Worm (Caenorhabditis elegans): ENCODE results near the gene lag-1.

lag-1 gene

DNA sequence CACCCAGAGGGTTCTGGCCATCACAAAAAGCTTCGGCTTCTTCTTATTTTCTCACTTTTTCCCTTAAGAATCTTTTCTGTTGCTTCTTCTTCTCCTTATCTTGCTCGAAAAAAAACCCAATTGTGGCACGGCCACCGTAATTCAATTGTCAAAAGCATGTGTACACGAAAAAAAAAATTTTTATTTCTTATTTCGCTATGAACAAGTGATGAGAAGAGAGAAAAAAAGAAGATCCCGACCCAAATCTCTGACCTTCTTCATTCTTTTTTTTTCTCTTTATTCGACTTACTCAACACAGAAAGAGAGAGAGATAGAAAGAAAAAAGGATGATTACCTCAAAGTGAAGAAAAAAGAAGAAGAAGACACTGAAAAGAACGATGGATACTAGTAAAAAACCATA lies 34.3 kb upstream of the lag-1 start:
- TF ChIP-seq fkh-10 (GFP tag; optimal IDR thresholded peaks at IDR 0.05) (peak; percentile 80), nhr-77 (tag; optimal IDR thresholded peaks at IDR 0.05) (no peak), ceh-82 (tag; optimal IDR thresholded peaks at IDR 0.05) (no peak), hmg-11 (tag; optimal IDR thresholded peaks at IDR 0.05) (no peak), pqm-1 (tag; optimal IDR thresholded peaks at IDR 0.05) (no peak), ceh-28 (tag; optimal IDR thresholded peaks at IDR 0.05) (no peak), nhr-25 (tag; optimal IDR thresholded peaks at IDR 0.05) (no peak), mdl-1 (tag; optimal IDR thresholded peaks at IDR 0.05) (no peak)

DNA sequence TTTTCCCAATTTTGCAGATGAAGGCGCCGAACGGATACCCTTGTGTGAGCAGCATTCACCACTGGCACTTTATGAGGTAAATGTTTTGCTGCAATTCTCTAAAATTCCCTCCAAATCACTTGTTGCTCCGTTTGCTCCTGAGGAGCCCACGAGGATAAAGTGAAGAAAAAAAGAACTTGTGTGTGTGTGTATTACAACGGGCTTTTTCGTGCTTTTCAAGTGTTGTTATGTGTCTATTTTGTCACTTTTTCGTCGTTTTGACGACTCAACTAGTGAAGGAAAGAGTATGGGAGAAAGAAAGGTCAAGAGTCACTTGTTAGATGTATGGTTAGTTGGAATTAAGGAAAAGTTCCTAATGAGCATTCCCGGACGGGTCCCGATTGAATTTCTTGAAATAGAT lies 33.1 kb upstream of the lag-1 start:
- TF ChIP-seq eor-1 (tag; optimal IDR thresholded peaks at IDR 0.05) (no peak), fkh-10 (GFP tag; optimal IDR thresholded peaks at IDR 0.05) (no peak), egl-5 (tag; optimal IDR thresholded peaks at IDR 0.05) (no peak), nhr-23 (tag; optimal IDR thresholded peaks at IDR 0.05) (no peak), pqm-1 (tag; optimal IDR thresholded peaks at IDR 0.05) (no peak)

DNA sequence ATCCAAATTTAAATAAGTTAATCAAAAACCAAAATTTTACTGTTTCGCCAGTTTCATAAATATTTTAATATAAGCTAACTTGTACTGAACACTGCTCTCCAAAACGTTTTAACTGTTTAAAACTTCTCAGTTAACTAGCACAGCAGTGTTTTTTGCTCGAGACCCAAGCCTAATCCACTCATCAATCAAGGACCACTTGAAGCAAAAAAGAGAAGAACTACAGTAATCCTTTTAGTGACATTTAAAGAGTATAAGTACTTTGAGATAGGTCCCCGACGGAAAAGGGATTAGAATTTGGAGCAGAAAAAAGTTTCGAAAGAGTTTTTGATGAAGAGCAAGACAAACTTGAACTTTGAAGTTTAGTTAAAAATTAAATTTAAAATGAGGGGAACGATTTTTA lies 30.6 kb upstream of the lag-1 start:
- no peak for TF ChIP-seq nhr-12 (tag; optimal IDR thresholded peaks at IDR 0.05)
- no peak for TF ChIP-seq mdl-1 (tag; optimal IDR thresholded peaks at IDR 0.05)
- TF ChIP-seq pha-4 (tag; optimal IDR thresholded peaks at IDR 0.05), result no peak
- TF ChIP-seq nhr-28 (tag; optimal IDR thresholded peaks at IDR 0.05), result no peak
- no peak for TF ChIP-seq nhr-67 (tag; optimal IDR thresholded peaks at IDR 0.05)
- TF ChIP-seq jun-1 (tag; optimal IDR thresholded peaks at IDR 0.05), result no peak
- no peak for TF ChIP-seq fkh-10 (GFP tag; optimal IDR thresholded peaks at IDR 0.05)
- no peak for TF ChIP-seq ceh-28 (tag; optimal IDR thresholded peaks at IDR 0.05)
- TF ChIP-seq nhr-23 (tag; optimal IDR thresholded peaks at IDR 0.05), result no peak
- TF ChIP-seq unc-39 (tag; optimal IDR thresholded peaks at IDR 0.05), result no peak
- TF ChIP-seq nfya-1 (tag; optimal IDR thresholded peaks at IDR 0.05; ENCODE audit: insufficient read depth), result no peak
- TF ChIP-seq nhr-11 (tag; optimal IDR thresholded peaks at IDR 0.05), result no peak
- TF ChIP-seq fkh-2 (tag; optimal IDR thresholded peaks at IDR 0.05), result no peak
- no peak for TF ChIP-seq R02D3.7 (tag; optimal IDR thresholded peaks at IDR 0.05)
- no peak for TF ChIP-seq aly-2 (tag; optimal IDR thresholded peaks at IDR 0.05)
- no peak for TF ChIP-seq pqm-1 (tag; optimal IDR thresholded peaks at IDR 0.05)

DNA sequence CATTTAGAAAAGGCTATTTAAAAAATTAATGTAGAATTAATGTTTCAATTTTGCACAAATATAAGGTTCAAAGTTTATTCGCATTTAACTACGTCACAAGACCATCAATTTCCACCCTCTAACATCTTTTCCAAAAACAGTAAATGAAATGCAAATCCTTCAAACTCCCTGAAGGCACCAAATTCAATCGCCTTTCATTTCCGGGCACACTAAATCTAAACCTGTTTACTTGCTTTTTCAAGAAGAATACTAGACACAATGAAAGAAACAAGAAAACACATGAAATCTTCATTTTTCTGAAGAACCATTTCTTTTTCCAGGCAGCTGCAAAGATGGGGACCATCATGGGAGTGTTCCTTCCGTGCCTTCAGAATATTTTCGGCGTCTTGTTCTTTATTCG lies 30.0 kb upstream of the lag-1 start:
- peak; percentile 40 for TF ChIP-seq fkh-10 (GFP tag; optimal IDR thresholded peaks at IDR 0.05)
- TF ChIP-seq elt-1 (tag; optimal IDR thresholded peaks at IDR 0.05), result no peak

DNA sequence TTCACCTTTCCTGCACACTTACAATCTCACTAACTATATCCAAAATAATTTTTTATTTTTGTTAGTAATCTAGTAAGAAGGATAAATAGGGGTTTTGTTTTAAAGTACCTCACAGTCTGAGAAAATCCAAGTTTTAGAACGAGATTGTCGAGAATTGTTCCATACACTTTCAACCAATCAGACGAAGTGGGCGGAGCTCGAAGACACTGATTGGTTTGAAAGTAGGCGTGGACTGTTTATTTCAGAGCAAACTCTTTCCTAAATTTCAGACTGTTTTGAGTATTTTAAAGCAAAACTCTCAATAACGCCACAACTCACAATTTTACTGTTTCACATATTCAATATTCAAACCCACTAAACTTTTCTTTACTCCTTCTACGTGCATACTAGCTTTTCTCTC lies 24.2 kb upstream of the lag-1 start:
- TF ChIP-seq fos-1 (tag; optimal IDR thresholded peaks at IDR 0.05), result no peak
- peak; percentile 90 for TF ChIP-seq nfya-1 (tag; optimal IDR thresholded peaks at IDR 0.05; ENCODE audit: insufficient read depth)

DNA sequence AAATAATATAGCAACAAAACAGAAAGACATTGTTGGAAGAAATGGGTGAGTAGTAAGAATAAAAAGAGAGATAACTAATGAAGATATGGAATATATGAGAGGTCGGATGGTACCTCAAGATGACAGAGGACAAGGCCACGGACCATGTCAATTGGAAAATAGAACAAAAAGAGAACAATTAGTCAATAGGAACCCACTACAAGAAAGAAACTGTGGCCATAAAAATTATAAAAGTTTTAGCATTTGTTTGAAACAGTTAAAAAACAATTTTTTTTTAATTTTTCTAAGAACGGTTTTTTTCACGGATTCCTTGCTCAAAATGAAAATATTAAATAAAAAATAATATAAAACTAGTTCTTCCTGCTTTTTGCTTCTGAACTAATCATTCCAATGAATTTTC lies 19.1 kb upstream of the lag-1 start, which contains the start of gene cpg-20:
cpg-20 (minus strand) TSS at position 101 of the 400 bp plus-strand sequence.
- TF ChIP-seq ceh-16 (tag; optimal IDR thresholded peaks at IDR 0.05), result no peak
- TF ChIP-seq unc-62 (GFP tag; optimal IDR thresholded peaks at IDR 0.05), result no peak
- TF ChIP-seq fkh-2 (tag; optimal IDR thresholded peaks at IDR 0.05), result no peak
- TF ChIP-seq nhr-237 (tag; optimal IDR thresholded peaks at IDR 0.05), result no peak
- no peak for TF ChIP-seq daf-12 (tag; optimal IDR thresholded peaks at IDR 0.05)
- TF ChIP-seq ceh-28 (tag; optimal IDR thresholded peaks at IDR 0.05), result no peak
- no peak for TF ChIP-seq elt-2 (tag; optimal IDR thresholded peaks at IDR 0.05)

DNA sequence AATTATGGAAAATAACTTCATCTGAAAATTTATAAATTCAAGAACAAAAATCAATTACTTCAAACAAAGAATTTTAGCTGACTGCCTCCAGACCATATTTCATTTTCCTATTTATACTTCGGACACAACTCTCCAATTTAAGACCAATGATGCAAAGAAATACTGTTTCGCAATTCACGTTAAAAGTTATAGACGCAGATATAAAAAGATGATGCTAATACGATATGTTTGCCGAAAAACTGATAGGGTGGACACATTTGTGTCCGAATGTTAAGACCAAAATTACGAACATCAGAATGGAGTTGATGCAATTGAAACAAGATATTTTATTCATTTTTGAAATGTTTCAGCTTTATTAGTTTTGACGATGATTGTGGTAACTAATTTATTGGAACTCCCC lies 15.3 kb upstream of the lag-1 start, which contains the start of gene ugt-19:
ugt-19 (minus strand) TSS at position 28 of the 400 bp plus-strand sequence.
- peak in 1 of 3 experiments; percentile 48 for TF ChIP-seq elt-3 (tag; optimal IDR thresholded peaks at IDR 0.05)
- TF ChIP-seq ZK546.5 (tag; optimal IDR thresholded peaks at IDR 0.05), result no peak
- TF ChIP-seq elt-2 (tag; optimal IDR thresholded peaks at IDR 0.05), result peak; percentile 61
- peak; percentile 67 for TF ChIP-seq pqm-1 (tag; optimal IDR thresholded peaks at IDR 0.05)
